Fruit fly (Drosophila melanogaster): ENCODE results near the gene pn.

DNA sequence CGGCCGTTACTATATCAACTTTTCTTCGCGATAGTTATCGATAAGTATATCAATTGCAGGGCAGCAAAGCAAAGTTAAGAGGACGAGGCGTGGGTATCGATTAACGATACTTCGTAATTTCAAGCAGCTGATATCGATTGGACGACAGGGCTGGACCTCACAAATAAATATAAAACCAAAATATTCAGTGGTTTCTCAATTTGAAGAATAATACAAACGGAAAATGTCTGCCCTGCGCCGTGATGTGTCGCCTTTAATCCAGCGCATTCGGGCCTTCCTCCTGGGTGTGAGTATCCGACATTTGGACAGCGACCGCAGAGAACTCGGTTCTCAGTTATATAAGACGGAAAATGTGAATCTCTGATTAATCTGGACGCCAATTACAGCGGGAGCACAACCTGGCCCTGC, 8.6 kb upstream of the pn start, which contains the start of gene ND-B14.5A:
- no peak for TF ChIP-seq pan (optimal IDR thresholded peaks at IDR 0.05)
- TF ChIP-seq CG8478 (optimal IDR thresholded peaks at IDR 0.05) = no peak
- TF ChIP-seq usp (GFP tag; optimal IDR thresholded peaks at IDR 0.05) = no peak
- no peak for TF ChIP-seq psq (optimal IDR thresholded peaks at IDR 0.05)
- TF ChIP-seq Dll (optimal IDR thresholded peaks at IDR 0.05) = no peak
- no peak for TF ChIP-seq EcR (GFP tag; optimal IDR thresholded peaks at IDR 0.05)
